Fruit fly (Drosophila melanogaster) whole organism, embryonic: ENCODE data around the gene Nep7.

Experiments
- Antp ChIP-seq: fragments of 200-800 bp; sonication (Bioruptor generic); optimal IDR thresholded peaks from 3 replicates; lab custom pipeline; 2016; ENCODE audit warnings: missing biosample characterization, missing genetic modification characterization
- CG10209 ChIP-seq: fragments of 200-800 bp; sonication (Bioruptor generic); optimal IDR thresholded peaks from 3 replicates; lab custom pipeline; 2017; ENCODE audit warnings: missing biosample characterization, mild to moderate bottlenecking, missing genetic modification characterization, missing genetic modification reagents
- CG12104 ChIP-seq: fragments of 200-800 bp; sonication (Bioruptor generic); optimal IDR thresholded peaks from 3 replicates; lab custom pipeline; 2016; ENCODE audit warnings: missing biosample characterization, missing genetic modification characterization
- CG12299 ChIP-seq: fragments of 200-800 bp; sonication (Bioruptor generic); optimal IDR thresholded peaks from 2 replicates; lab custom pipeline; 2018; ENCODE audit warnings: missing biosample characterization, mild to moderate bottlenecking, missing genetic modification characterization
- CG13775 ChIP-seq: fragments of 200-800 bp; sonication (Bioruptor generic); optimal IDR thresholded peaks from 3 replicates; lab custom pipeline; 2017; ENCODE audit warnings: missing biosample characterization, mild to moderate bottlenecking, missing genetic modification characterization
- CG13894 ChIP-seq: fragments of 200-800 bp; sonication (Bioruptor generic); optimal IDR thresholded peaks from 3 replicates; lab custom pipeline; 2018; ENCODE audit warnings: missing biosample characterization, mild to moderate bottlenecking, missing genetic modification characterization, moderate library complexity
- CG1602 ChIP-seq: fragments of 200-800 bp; sonication (Bioruptor generic); optimal IDR thresholded peaks from 3 replicates; lab custom pipeline; 2016; ENCODE audit warnings: missing biosample characterization, missing genetic modification characterization
- CG16779 ChIP-seq: fragments of 200-800 bp; sonication (Bioruptor generic); IDR thresholded peaks from 2 replicates; pipeline ENCODE4 v1.3.6; 2022; ENCODE audit warnings: missing biosample characterization, missing genetic modification characterization
- CG17359 ChIP-seq: fragments of 200-800 bp; sonication (Bioruptor generic); optimal IDR thresholded peaks from 3 replicates; lab custom pipeline; 2018; ENCODE audit warnings: missing biosample characterization, mild to moderate bottlenecking, missing genetic modification characterization, moderate library complexity
- CG17829 ChIP-seq: fragments of 200-800 bp; optimal IDR thresholded peaks from 2 replicates; lab custom pipeline; 2019; ENCODE audit warnings: missing biosample characterization, mild to moderate bottlenecking, missing genetic modification characterization, moderate library complexity
- CG2678 ChIP-seq: fragments of 200-800 bp; sonication (Bioruptor generic); optimal IDR thresholded peaks from 3 replicates; lab custom pipeline; 2019; ENCODE audit warnings: missing biosample characterization, mild to moderate bottlenecking, missing genetic modification characterization, moderate library complexity
- CG3847 ChIP-seq: fragments of 200-800 bp; sonication (Bioruptor generic); IDR thresholded peaks from 2 replicates; pipeline ENCODE4 v1.3.6; 2022; ENCODE audit warnings: missing biosample characterization, missing genetic modification characterization
- CG3995 ChIP-seq: fragments of 200-800 bp; sonication (Bioruptor generic); optimal IDR thresholded peaks from 3 replicates; lab custom pipeline; 2016; ENCODE audit warnings: missing biosample characterization, missing genetic modification characterization
- CG4328 ChIP-seq: fragments of 200-800 bp; sonication (Bioruptor generic); optimal IDR thresholded peaks from 3 replicates; lab custom pipeline; 2017; ENCODE audit warnings: missing biosample characterization, missing genetic modification reagents, missing genetic modification characterization
- CG6654 ChIP-seq: fragments of 200-800 bp; sonication (Bioruptor generic); optimal IDR thresholded peaks from 2 replicates; lab custom pipeline; 2017; ENCODE audit warnings: missing biosample characterization, mild to moderate bottlenecking, missing genetic modification characterization
- CG7357 ChIP-seq: fragments of 200-800 bp; sonication (Bioruptor generic); IDR thresholded peaks from 3 replicates; pipeline ENCODE4 v1.3.6; 2022; ENCODE audit warnings: missing biosample characterization, missing genetic modification characterization
- CG8089 ChIP-seq: fragments of 200-800 bp; sonication (Bioruptor generic); optimal IDR thresholded peaks from 3 replicates; lab custom pipeline; 2016; ENCODE audit warnings: missing biosample characterization, missing genetic modification characterization
- CG9437 ChIP-seq: fragments of 200-800 bp; sonication (Bioruptor generic); optimal IDR thresholded peaks from 2 replicates; lab custom pipeline; 2018; ENCODE audit warnings: missing biosample characterization, mild to moderate bottlenecking, missing genetic modification characterization
- CG9727 ChIP-seq: fragments of 200-800 bp; sonication (Bioruptor generic); optimal IDR thresholded peaks from 3 replicates; lab custom pipeline; 2017; ENCODE audit warnings: missing biosample characterization, mild to moderate bottlenecking, missing genetic modification characterization
- CG9797 ChIP-seq: fragments of 200-800 bp; sonication (Bioruptor generic); optimal IDR thresholded peaks from 3 replicates; lab custom pipeline; 2018; ENCODE audit warnings: missing biosample characterization, mild to moderate bottlenecking, missing genetic modification characterization
- CG9932 ChIP-seq: fragments of 200-800 bp; sonication (Bioruptor generic); IDR thresholded peaks from 2 replicates; pipeline ENCODE4 v1.3.6; 2022; ENCODE audit warnings: missing biosample characterization, missing genetic modification characterization
- Dek ChIP-seq: fragments of 200-800 bp; sonication (Bioruptor generic); optimal IDR thresholded peaks from 3 replicates; lab custom pipeline; 2019; ENCODE audit warnings: missing biosample characterization, mild to moderate bottlenecking, missing genetic modification characterization, moderate library complexity
- E2f2 ChIP-seq: fragments of 200-800 bp; sonication (Bioruptor generic); IDR thresholded peaks from 2 replicates; pipeline ENCODE4 v1.3.6; 2022; ENCODE audit warnings: missing biosample characterization, missing genetic modification characterization
- Ets65A ChIP-seq: fragments of 200-800 bp; sonication (Bioruptor generic); peaks from one replicate; lab custom pipeline; 2016; ENCODE audit warnings: missing biosample characterization, missing genetic modification characterization
- Ets97D ChIP-seq: fragments of 200-800 bp; sonication (Bioruptor generic); optimal IDR thresholded peaks from 3 replicates; lab custom pipeline; 2016; ENCODE audit warnings: missing biosample characterization, missing genetic modification characterization
- Gug ChIP-seq: fragments of 200-800 bp; sonication (Bioruptor generic); IDR thresholded peaks from 4 replicates; pipeline ENCODE4 v1.3.6; 2022; ENCODE audit warnings: missing biosample characterization, missing genetic modification characterization
- NFAT ChIP-seq: fragments of 200-800 bp; sonication (Bioruptor generic); IDR thresholded peaks from 2 replicates; pipeline ENCODE4 v1.3.6; 2022; ENCODE audit warnings: missing biosample characterization, missing genetic modification characterization
- Nf-YB ChIP-seq: fragments of 200-800 bp; sonication (Bioruptor generic); optimal IDR thresholded peaks from 3 replicates; lab custom pipeline; 2019; ENCODE audit warnings: missing biosample characterization, mild to moderate bottlenecking, missing genetic modification characterization, moderate library complexity
- Opbp ChIP-seq: fragments of 200-800 bp; sonication (Bioruptor generic); IDR thresholded peaks from 3 replicates; pipeline ENCODE4 v1.3.6; 2022; ENCODE audit warnings: missing biosample characterization, missing genetic modification characterization; ENCODE audit not compliant: partially characterized antibody
- TFAM ChIP-seq: fragments of 200-800 bp; sonication (Bioruptor generic); optimal IDR thresholded peaks from 2 replicates; lab custom pipeline; 2017; ENCODE audit warnings: missing biosample characterization, missing genetic modification characterization, inconsistent platforms
- ab ChIP-seq: fragments of 200-800 bp; sonication (Bioruptor generic); optimal IDR thresholded peaks from 2 replicates; lab custom pipeline; 2016; ENCODE audit warnings: missing biosample characterization, missing genetic modification characterization
- aop ChIP-seq: fragments of 200-800 bp; sonication (Bioruptor generic); IDR thresholded peaks from 2 replicates; pipeline ENCODE4 v1.3.6; 2022; ENCODE audit warnings: missing biosample characterization, missing genetic modification characterization
- cg ChIP-seq: fragments of 200-800 bp; sonication (Bioruptor generic); optimal IDR thresholded peaks from 3 replicates; lab custom pipeline; 2019; ENCODE audit warnings: missing biosample characterization, mild to moderate bottlenecking, missing genetic modification characterization, moderate library complexity
- chif ChIP-seq, 2 experiments: fragments of 200-800 bp; sonication (Bioruptor generic); optimal IDR thresholded peaks; 3 replicates each; lab custom pipeline; 2016; ENCODE audit warnings: missing biosample characterization in 2 of 2, missing genetic modification characterization in 2 of 2
- chn ChIP-seq: fragments of 200-800 bp; sonication (Bioruptor generic); optimal IDR thresholded peaks from 2 replicates; lab custom pipeline; 2016; ENCODE audit warnings: missing biosample characterization, missing genetic modification characterization
- corto ChIP-seq: fragments of 200-800 bp; sonication (Bioruptor generic); optimal IDR thresholded peaks from 2 replicates; lab custom pipeline; 2016; ENCODE audit warnings: missing biosample characterization, mild to moderate bottlenecking, missing genetic modification characterization, moderate library complexity
- crc ChIP-seq: fragments of 200-800 bp; sonication (Bioruptor generic); optimal IDR thresholded peaks from 2 replicates; lab custom pipeline; 2016; ENCODE audit warnings: missing biosample characterization, missing genetic modification characterization
- dimm ChIP-seq: fragments of 200-800 bp; sonication (Bioruptor generic); IDR thresholded peaks from 2 replicates; pipeline ENCODE4 v1.3.6; 2022; ENCODE audit warnings: missing biosample characterization, missing genetic modification characterization
- dpn ChIP-seq, 2 experiments: fragments of 200-800 bp; sonication (Bioruptor generic); optimal IDR thresholded peaks; 3 replicates each; lab custom pipeline; 2016; ENCODE audit warnings: missing biosample characterization in 2 of 2, missing genetic modification characterization in 2 of 2
- emc ChIP-seq: fragments of 200-800 bp; sonication (Bioruptor generic); optimal IDR thresholded peaks from 2 replicates; lab custom pipeline; 2016; ENCODE audit warnings: missing biosample characterization, missing genetic modification characterization
- gem ChIP-seq: fragments of 200-800 bp; sonication (Bioruptor generic); optimal IDR thresholded peaks from 2 replicates; lab custom pipeline; 2019; ENCODE audit warnings: missing biosample characterization, mild to moderate bottlenecking, missing genetic modification characterization, moderate library complexity
- ham ChIP-seq: fragments of 200-800 bp; sonication (Bioruptor generic); IDR thresholded peaks from 2 replicates; pipeline ENCODE4 v1.3.6; 2022; ENCODE audit warnings: missing biosample characterization, missing genetic modification characterization
- hkb ChIP-seq, 2 experiments: fragments of 200-800 bp in 1 of 2; fragments of >200 bp in 1 of 2; sonication (Bioruptor generic) in 1 of 2; IDR thresholded peaks in 1 of 2; optimal IDR thresholded peaks in 1 of 2; 2 replicates each; pipeline versions ENCODE4 v1.3.6 to Lab custom; 2017 to 2022; ENCODE audit warnings: missing biosample characterization in 1 of 2, missing genetic modification characterization in 1 of 2
- maf-S ChIP-seq: fragments of 200-800 bp; sonication (Bioruptor generic); optimal IDR thresholded peaks from 2 replicates; lab custom pipeline; 2016; ENCODE audit warnings: missing biosample characterization, missing genetic modification characterization
- p53 ChIP-seq: fragments of 200-800 bp; sonication (Bioruptor generic); optimal IDR thresholded peaks from 2 replicates; lab custom pipeline; 2016; ENCODE audit warnings: missing biosample characterization, missing genetic modification characterization
- pum ChIP-seq: fragments of 200-800 bp; sonication (Bioruptor generic); optimal IDR thresholded peaks from 2 replicates; lab custom pipeline; 2016; ENCODE audit warnings: missing biosample characterization, missing genetic modification characterization
- slp2 ChIP-seq: fragments of 200-800 bp; sonication (Bioruptor generic); optimal IDR thresholded peaks from 2 replicates; lab custom pipeline; 2016; ENCODE audit warnings: missing biosample characterization, missing genetic modification characterization
- toy ChIP-seq: fragments of 200-800 bp; sonication (Bioruptor generic); IDR thresholded peaks from 2 replicates; pipeline ENCODE4 v1.3.6; 2022; ENCODE audit warnings: missing biosample characterization, missing genetic modification characterization
- tup ChIP-seq: fragments of 200-800 bp; sonication (Bioruptor generic); optimal IDR thresholded peaks from 2 replicates; lab custom pipeline; 2016; ENCODE audit warnings: missing biosample characterization, mild to moderate bottlenecking, missing genetic modification characterization, moderate library complexity
- zfh1 ChIP-seq: fragments of 200-800 bp; sonication (Bioruptor generic); IDR thresholded peaks from 3 replicates; pipeline ENCODE4 v1.3.6; 2022; ENCODE audit warnings: missing biosample characterization, missing genetic modification characterization

Nep7 gene

dm6 chr3R:27916355-27917019 is 38.2 kb upstream of the Nep7 start, which contains the start of the genes CG5003 and mRpS22 (continued):
- TF ChIP-seq Dek (peak; percentile 50), gem (tag; lab: Kevin White, UChicago) (peak; percentile 79), dpn (GFP tag; optimal IDR thresholded peaks at IDR 0.05; lab: Kevin White, UChicago) (peak in 1 of 2 experiments; percentile 52), CG2678 (tag; lab: Kevin White, UChicago) (peak; percentile 78), CG3995 (GFP tag; lab: Kevin White, UChicago) (peak; percentile 26), ab (GFP tag; lab: Kevin White, UChicago) (no peak), chn (GFP tag; lab: Kevin White, UChicago) (no peak), pum (peak; percentile 22), NFAT (GFP tag; lab: Robert Waterston, UW) (peak; percentile 42; the same call in 1 of the 2 replicates), tup (no peak), CG1602 (GFP tag; lab: Kevin White, UChicago) (peak; percentile 25), TFAM (GFP tag; lab: Kevin White, UChicago) (no peak), Ets97D (GFP tag; lab: Kevin White, UChicago) (no peak), crc (GFP tag; lab: Kevin White, UChicago) (no peak), Gug (GFP tag; lab: Robert Waterston, UW) (peak; percentile 9; the same call in 2 of the 4 replicates), CG8089 (no peak), Nf-YB (GFP tag; lab: Kevin White, UChicago) (peak; percentile 42), CG16779 (no peak), emc (no peak), CG10209 (peak; percentile 50), CG17829 (tag; lab: Kevin White, UChicago) (peak; percentile 67), ham (GFP tag; lab: Robert Waterston, UW) (no peak), toy (GFP tag; lab: Robert Waterston, UW) (no peak), Antp (GFP tag; lab: Kevin White, UChicago) (no peak), CG12104 (GFP tag; lab: Kevin White, UChicago) (peak; percentile 69), CG6654 (GFP tag; lab: Kevin White, UChicago) (peak; percentile 32), CG17359 (tag; lab: Kevin White, UChicago) (peak; percentile 23), CG3847 (peak; percentile 58), maf-S (GFP tag; lab: Kevin White, UChicago) (no peak), p53 (GFP tag; lab: Kevin White, UChicago) (no peak), chif (GFP tag; optimal IDR thresholded peaks at IDR 0.05; lab: Kevin White, UChicago) (peak in 1 of 2 experiments; percentile 2), CG12299 (no peak), CG9932 (GFP tag; lab: Robert Waterston, UW) (peak; percentile 78), E2f2 (GFP tag; lab: Robert Waterston, UW) (peak; percentile 16; the same call in 1 of the 2 replicates), dimm (no peak), aop (GFP tag; lab: Robert Waterston, UW) (no peak), cg (GFP tag; lab: Kevin White, UChicago) (no peak), Ets65A (GFP tag; lab: Kevin White, UChicago) (peak; percentile 87), CG7357 (GFP tag; lab: Robert Waterston, UW) (0 out of 3 replicates have a peak, but pooled peaks have one; percentile 26), CG4328 (peak; percentile 58), CG13775 (GFP tag; lab: Kevin White, UChicago) (peak; percentile 75), Opbp (GFP tag; lab: Robert Waterston, UW) (no peak), CG9437 (GFP tag; lab: Kevin White, UChicago) (peak; percentile 60), slp2 (GFP tag; lab: Kevin White, UChicago) (no peak), CG13894 (peak; percentile 24), zfh1 (GFP tag; lab: Robert Waterston, UW) (peak; percentile 6; the same call in 1 of the 3 replicates), CG9797 (GFP tag; lab: Kevin White, UChicago) (peak; percentile 62), CG9727 (GFP tag; lab: Kevin White, UChicago) (peak; percentile 74), hkb (optimal IDR thresholded peaks at IDR 0.05; lab: Kevin White, UChicago) (no peak), hkb (GFP tag; IDR thresholded peaks at IDR 0.05; lab: Robert Waterston, UW) (no peak), corto (GFP tag; lab: Kevin White, UChicago) (no peak)
